Worm (Caenorhabditis elegans) whole organism, mixed stage, embryonic: Measurements from ENCODE around the gene F23F1.10.
A peak's percentile ranks its signal among the peaks of the same experiment; 100 is the strongest.

Experiments used
- M03D4.4 ChIP-seq: sonication (generic microtip); optimal IDR thresholded peaks from 2 replicates; lab custom pipeline; 2017; ENCODE audit warnings: mild to moderate bottlenecking, missing genetic modification characterization, missing compliant biosample characterization
- bed-3 ChIP-seq: fragments of 200-800 bp; sonication (Bioruptor generic); optimal IDR thresholded peaks from 3 replicates; lab custom pipeline; 2018; ENCODE audit warnings: mild to moderate bottlenecking, missing genetic modification characterization, moderate library complexity, missing compliant biosample characterization
- blmp-1 ChIP-seq: fragments of 150-350 bp; optimal IDR thresholded peaks from 2 replicates; lab custom pipeline; 2014; ENCODE audit warnings: missing biosample characterization, missing genetic modification characterization
- ceh-39 ChIP-seq: fragments of 150-350 bp; optimal IDR thresholded peaks from 2 replicates; lab custom pipeline; 2014; ENCODE audit warnings: missing biosample characterization, missing genetic modification characterization
- ceh-43 ChIP-seq: fragments of 200-800 bp; sonication (Bioruptor generic); optimal IDR thresholded peaks from 2 replicates; lab custom pipeline; 2018; ENCODE audit warnings: mild to moderate bottlenecking, missing genetic modification characterization, moderate library complexity, missing compliant biosample characterization
- ceh-83 ChIP-seq: fragments of 200-800 bp; sonication (Bioruptor generic); optimal IDR thresholded peaks from 2 replicates; lab custom pipeline; 2018; ENCODE audit warnings: mild to moderate bottlenecking, missing genetic modification characterization, missing compliant biosample characterization
- ces-1 ChIP-seq: fragments of 150-350 bp; optimal IDR thresholded peaks from 2 replicates; lab custom pipeline; 2014; ENCODE audit warnings: missing biosample characterization, missing genetic modification reagents, missing genetic modification characterization
- cnd-1 ChIP-seq: fragments of 200-800 bp; sonication (Bioruptor generic); optimal IDR thresholded peaks from 2 replicates; lab custom pipeline; 2018; ENCODE audit warnings: mild to moderate bottlenecking, missing genetic modification characterization, missing compliant biosample characterization
- drap-1 ChIP-seq: fragments of 200-800 bp; sonication (Bioruptor generic); optimal IDR thresholded peaks from 3 replicates; lab custom pipeline; 2018; ENCODE audit warnings: mild to moderate bottlenecking, missing genetic modification characterization, missing compliant biosample characterization
- elt-1 ChIP-seq: sonication (generic microtip); optimal IDR thresholded peaks from 2 replicates; lab custom pipeline; 2017; ENCODE audit warnings: missing genetic modification characterization, mild to moderate bottlenecking, missing compliant biosample characterization, antibody characterized with exemption, moderate library complexity, borderline replicate concordance; ENCODE audit not compliant: insufficient read depth
- elt-3 ChIP-seq: fragments of 150-350 bp; optimal IDR thresholded peaks from 2 replicates; lab custom pipeline; 2014; ENCODE audit warnings: missing biosample characterization, missing genetic modification characterization
- flh-1 ChIP-seq: fragments of 200-800 bp; sonication (Bioruptor generic); optimal IDR thresholded peaks from 2 replicates; lab custom pipeline; 2018; ENCODE audit warnings: mild to moderate bottlenecking, missing genetic modification characterization, moderate library complexity, missing compliant biosample characterization
- ham-2 ChIP-seq: fragments of 200-800 bp; sonication (Bioruptor generic); optimal IDR thresholded peaks from 2 replicates; lab custom pipeline; 2018; ENCODE audit warnings: mild to moderate bottlenecking, missing genetic modification characterization, missing compliant biosample characterization
- hlh-1 ChIP-seq: fragments of 150-350 bp; optimal IDR thresholded peaks from 2 replicates; lab custom pipeline; 2014; ENCODE audit warnings: missing biosample characterization, missing genetic modification reagents, missing genetic modification characterization
- lin-13 ChIP-seq: fragments of 150-350 bp; optimal IDR thresholded peaks from 2 replicates; lab custom pipeline; 2014; ENCODE audit warnings: missing biosample characterization, missing genetic modification characterization
- lin-32 ChIP-seq: fragments of 200-800 bp; sonication (Bioruptor generic); optimal IDR thresholded peaks from 2 replicates; lab custom pipeline; 2018; ENCODE audit warnings: mild to moderate bottlenecking, missing genetic modification characterization, missing compliant biosample characterization
- lsy-2 ChIP-seq: fragments of 150-350 bp; optimal IDR thresholded peaks from 2 replicates; lab custom pipeline; 2014; ENCODE audit warnings: missing biosample characterization, missing genetic modification characterization
- mep-1 ChIP-seq: fragments of 150-350 bp; optimal IDR thresholded peaks from 2 replicates; lab custom pipeline; 2017; ENCODE audit warnings: missing biosample characterization, missing genetic modification reagents, missing genetic modification characterization, inconsistent platforms
- mls-2 ChIP-seq: sonication (generic microtip); optimal IDR thresholded peaks from 2 replicates; lab custom pipeline; 2016; ENCODE audit warnings: mild to moderate bottlenecking, missing genetic modification characterization, moderate library complexity, missing compliant biosample characterization
- nhr-12 ChIP-seq: fragments of 150-350 bp; optimal IDR thresholded peaks from 2 replicates; lab custom pipeline; 2014; ENCODE audit warnings: missing biosample characterization, missing genetic modification characterization
- nhr-2 ChIP-seq: fragments of 150-350 bp; optimal IDR thresholded peaks from 2 replicates; lab custom pipeline; 2014; ENCODE audit warnings: missing biosample characterization, missing genetic modification characterization
- nhr-237 ChIP-seq: fragments of 150-350 bp; optimal IDR thresholded peaks from 2 replicates; lab custom pipeline; 2014; ENCODE audit warnings: missing biosample characterization, missing genetic modification characterization
- nhr-76 ChIP-seq: sonication (generic microtip); optimal IDR thresholded peaks from 2 replicates; lab custom pipeline; 2017; ENCODE audit warnings: missing biosample characterization, missing genetic modification characterization
- pha-4 ChIP-seq: fragments of 150-350 bp; optimal IDR thresholded peaks from 2 replicates; lab custom pipeline; 2018; ENCODE audit warnings: missing biosample characterization, missing genetic modification reagents, missing genetic modification characterization
- sem-2 ChIP-seq: fragments of 200-800 bp; sonication (Bioruptor generic); optimal IDR thresholded peaks from 2 replicates; lab custom pipeline; 2018; ENCODE audit warnings: mild to moderate bottlenecking, missing genetic modification characterization, missing compliant biosample characterization
- snpc-4 ChIP-seq: fragments of 150-350 bp; optimal IDR thresholded peaks from 2 replicates; lab custom pipeline; 2014; ENCODE audit warnings: missing biosample characterization, missing genetic modification characterization
- sptf-1 ChIP-seq: sonication (generic microtip); optimal IDR thresholded peaks from 2 replicates; lab custom pipeline; 2017; ENCODE audit warnings: mild to moderate bottlenecking, missing genetic modification characterization, moderate library complexity, missing compliant biosample characterization
- tbx-8 ChIP-seq: fragments of 200-800 bp; sonication (Bioruptor generic); optimal IDR thresholded peaks from 2 replicates; lab custom pipeline; 2018; ENCODE audit warnings: mild to moderate bottlenecking, missing genetic modification characterization, moderate library complexity, missing compliant biosample characterization
- unc-120 ChIP-seq: sonication (generic microtip); optimal IDR thresholded peaks from 2 replicates; lab custom pipeline; 2017; ENCODE audit warnings: missing genetic modification characterization, missing compliant biosample characterization; ENCODE audit not compliant: poor library complexity, severe bottlenecking
- unc-39 ChIP-seq: fragments of 150-350 bp; optimal IDR thresholded peaks from 2 replicates; lab custom pipeline; 2014; ENCODE audit warnings: missing biosample characterization, missing genetic modification characterization
- unc-62 ChIP-seq: fragments of 150-350 bp; optimal IDR thresholded peaks from 2 replicates; lab custom pipeline; 2014; ENCODE audit warnings: missing biosample characterization, missing genetic modification reagents, missing genetic modification characterization
- zip-8 ChIP-seq: fragments of 150-350 bp; optimal IDR thresholded peaks from 2 replicates; lab custom pipeline; 2014; ENCODE audit warnings: missing biosample characterization, missing genetic modification characterization
- ztf-11 ChIP-seq: fragments of 150-350 bp; optimal IDR thresholded peaks from 2 replicates; lab custom pipeline; 2014; ENCODE audit warnings: missing biosample characterization, missing genetic modification characterization

F23F1.10 gene

ce11 chrII:41914-42313 is at the start of gene F23F1.10:
TSS of gene F23F1.10 (minus strand) at chrII:41982.
- TF ChIP-seq zip-8 (tag; lab: Kevin White, UChicago) (no peak), lin-32 (no peak), ham-2 (GFP tag; lab: Kevin White, UChicago) (no peak), unc-120 (tag; lab: Kevin White, UChicago) (no peak), blmp-1 (no peak), unc-62 (GFP tag; lab: Kevin White, UChicago) (no peak), ceh-43 (GFP tag; lab: Kevin White, UChicago) (no peak), mep-1 (tag; lab: Kevin White, UChicago) (no peak), sem-2 (GFP tag; lab: Kevin White, UChicago) (no peak), bed-3 (GFP tag; lab: Kevin White, UChicago) (no peak), lsy-2 (tag; lab: Kevin White, UChicago) (no peak), unc-39 (no peak), elt-1 (no peak), tbx-8 (GFP tag; lab: Kevin White, UChicago) (no peak), ces-1 (GFP tag; lab: Kevin White, UChicago) (no peak), cnd-1 (tag; lab: Kevin White, UChicago) (no peak)

ce11 chrII:91419-91818 is 49.6 kb upstream of the F23F1.10 start, which contains the start of gene mcat-1:
TSS of gene mcat-1 (minus strand) at chrII:91519.
- TF ChIP-seq ceh-83 (GFP tag; lab: Kevin White, UChicago) (no peak), sem-2 (GFP tag; lab: Kevin White, UChicago) (no peak), blmp-1 (no peak), lin-13 (tag; lab: Kevin White, UChicago) (no peak), ceh-39 (tag; lab: Kevin White, UChicago) (no peak), zip-8 (tag; lab: Kevin White, UChicago) (peak; percentile 1), ham-2 (GFP tag; lab: Kevin White, UChicago) (no peak), flh-1 (GFP tag; lab: Kevin White, UChicago) (no peak), nhr-237 (tag; lab: Kevin White, UChicago) (no peak)

- TF ChIP-seq flh-1 (GFP tag; lab: Kevin White, UChicago): no peak
- no peak for TF ChIP-seq ceh-43 (GFP tag; lab: Kevin White, UChicago)
- TF ChIP-seq nhr-76 (tag; lab: Kevin White, UChicago): no peak
- no peak for TF ChIP-seq drap-1 (GFP tag; lab: Kevin White, UChicago)
- no peak for TF ChIP-seq unc-62 (GFP tag; lab: Kevin White, UChicago)
- no peak for TF ChIP-seq ham-2 (GFP tag; lab: Kevin White, UChicago)
- TF ChIP-seq elt-3 (tag; lab: Kevin White, UChicago): no peak
- no peak for TF ChIP-seq nhr-237 (tag; lab: Kevin White, UChicago)
- no peak for TF ChIP-seq elt-1
- TF ChIP-seq pha-4 (tag; lab: Kevin White, UChicago): no peak
- TF ChIP-seq nhr-2 (tag; lab: Kevin White, UChicago): no peak
- TF ChIP-seq lin-32: no peak
- no peak for TF ChIP-seq ztf-11
- TF ChIP-seq ces-1 (GFP tag; lab: Kevin White, UChicago): no peak
- TF ChIP-seq zip-8 (tag; lab: Kevin White, UChicago): no peak
- TF ChIP-seq ceh-83 (GFP tag; lab: Kevin White, UChicago): no peak
Measured at ce11 chrII:87937-88336, 46.2 kb upstream of the F23F1.10 start.

ce11 chrII:86794-87193 is 45.0 kb upstream of the F23F1.10 start:
- TF ChIP-seq zip-8 (tag; lab: Kevin White, UChicago) (peak; percentile 56), mls-2 (tag; lab: Kevin White, UChicago) (no peak), tbx-8 (GFP tag; lab: Kevin White, UChicago) (no peak), cnd-1 (tag; lab: Kevin White, UChicago) (no peak), M03D4.4 (tag; lab: Kevin White, UChicago) (no peak)

- TF ChIP-seq sptf-1: no peak
- TF ChIP-seq lsy-2 (tag; lab: Kevin White, UChicago): no peak
- TF ChIP-seq ceh-83 (GFP tag; lab: Kevin White, UChicago): no peak
- TF ChIP-seq snpc-4: no peak
- no peak for TF ChIP-seq ham-2 (GFP tag; lab: Kevin White, UChicago)
- no peak for TF ChIP-seq bed-3 (GFP tag; lab: Kevin White, UChicago)
- no peak for TF ChIP-seq zip-8 (tag; lab: Kevin White, UChicago)
- TF ChIP-seq tbx-8 (GFP tag; lab: Kevin White, UChicago): no peak
- no peak for TF ChIP-seq lin-32
- TF ChIP-seq nhr-76 (tag; lab: Kevin White, UChicago): no peak
- TF ChIP-seq unc-120 (tag; lab: Kevin White, UChicago): no peak
- no peak for TF ChIP-seq lin-13 (tag; lab: Kevin White, UChicago)
- TF ChIP-seq nhr-12 (tag; lab: Kevin White, UChicago): no peak
- TF ChIP-seq hlh-1 (tag; lab: Kevin White, UChicago): no peak
- no peak for TF ChIP-seq M03D4.4 (tag; lab: Kevin White, UChicago)
- TF ChIP-seq mls-2 (tag; lab: Kevin White, UChicago): no peak
- TF ChIP-seq ces-1 (GFP tag; lab: Kevin White, UChicago): no peak
Measured at ce11 chrII:84134-84533, 42.4 kb upstream of the F23F1.10 start, which contains the start of gene C50D2.6. TSS of gene C50D2.6 (plus strand) at chrII:84434.
